Worm (Caenorhabditis elegans): ENCODE measurements around the gene ZK938.12.

ce11 chrII:9855620-9856019 lies 24.5 kb downstream of the ZK938.12 start, which contains the start of gene chil-4:
- no peak for TF ChIP-seq ztf-29 (GFP tag; IDR thresholded peaks at IDR 0.05)
- no peak for TF ChIP-seq cog-1 (tag; optimal IDR thresholded peaks at IDR 0.05)

All from whole organism, midembryonic.